Fruit fly (Drosophila melanogaster): ENCODE results near the gene upd1.

dm6 chrX:18276485-18277321 is 32.4 kb downstream of the upd1 start, which contains the start of gene upd3:
- TF ChIP-seq CG4496 (GFP tag; IDR thresholded peaks at IDR 0.05), result no peak
- TF ChIP-seq CG8301 (tag; optimal IDR thresholded peaks at IDR 0.05), result no peak
- TF ChIP-seq Pif1B (GFP tag; optimal IDR thresholded peaks at IDR 0.05), result no peak
- TF ChIP-seq D1 (tag; optimal IDR thresholded peaks at IDR 0.05), result no peak
- no peak for TF ChIP-seq Pif1A (GFP tag; optimal IDR thresholded peaks at IDR 0.05)
- TF ChIP-seq CG12605 (GFP tag; IDR thresholded peaks at IDR 0.05), result 0 out of 2 replicates have a peak, but pooled peaks have one; percentile 44
- no peak for TF ChIP-seq CG32121 (GFP tag; IDR thresholded peaks at IDR 0.05)
- TF ChIP-seq fd96Ca (GFP tag; IDR thresholded peaks at IDR 0.05), result 0 out of 3 replicates have a peak, but pooled peaks have one; percentile 22
- no peak for TF ChIP-seq CG10348 (GFP tag; IDR thresholded peaks at IDR 0.05)
- no peak for TF ChIP-seq Snoo (tag; optimal IDR thresholded peaks at IDR 0.05)
- no peak for TF ChIP-seq gl (tag; optimal IDR thresholded peaks at IDR 0.05)
- peak; percentile 31 for TF ChIP-seq CG8159 (tag; optimal IDR thresholded peaks at IDR 0.05)
- TF ChIP-seq rn (GFP tag; IDR thresholded peaks at IDR 0.05), result no peak

All from whole organism, pupa.